Worm (Caenorhabditis elegans): ENCODE measurements around the gene T03F7.7.

DNA sequence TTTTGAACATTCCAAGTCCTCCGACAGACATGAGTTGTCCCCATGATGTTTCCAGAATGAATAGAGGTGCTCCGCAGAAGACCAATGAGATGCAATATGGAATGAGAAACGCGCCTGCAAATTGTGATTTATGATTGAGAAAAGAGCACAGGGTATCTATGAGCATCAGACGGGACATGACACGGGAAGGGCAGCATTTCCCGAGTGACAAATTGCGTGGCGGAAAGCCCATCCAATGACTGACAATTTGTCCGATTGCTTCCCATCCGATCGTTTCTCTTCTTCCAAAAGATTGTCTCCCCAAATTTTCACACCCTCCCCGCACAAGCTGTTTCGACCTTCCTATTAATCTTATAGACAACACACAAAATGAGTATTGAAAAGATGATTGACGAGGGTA is 3.4 kb upstream of the T03F7.7 start:
- TF ChIP-seq nhr-25 (tag; optimal IDR thresholded peaks at IDR 0.05) (no peak), dmd-4 (tag; optimal IDR thresholded peaks at IDR 0.05) (no peak), nhr-77 (tag; optimal IDR thresholded peaks at IDR 0.05) (no peak), fos-1 (tag; optimal IDR thresholded peaks at IDR 0.05) (no peak), lin-39 (tag; optimal IDR thresholded peaks at IDR 0.05) (no peak), skn-1 (tag; optimal IDR thresholded peaks at IDR 0.05) (no peak), unc-55 (GFP tag; optimal IDR thresholded peaks at IDR 0.05) (no peak)
